Worm (Caenorhabditis elegans) whole organism, dauer: ENCODE results near the gene C25B8.8.

ENCODE experiments used
- unc-62 ChIP-seq: sonication (generic microtip); optimal IDR thresholded peaks from 2 replicates; lab custom pipeline; 2017; ENCODE audit warnings: missing biosample characterization, missing genetic modification reagents, missing genetic modification characterization

The C25B8.8 gene

ce11 chrX:6609717-6610116, at the start of gene C25B8.8:
C25B8.8 (plus strand) TSS chrX:6610017.
- no peak for TF ChIP-seq unc-62 (GFP tag; lab: Kevin White, UChicago)

- no peak for TF ChIP-seq unc-62 (GFP tag; lab: Kevin White, UChicago)
Observed at ce11 chrX:6560495-6560894, 49.3 kb upstream of the C25B8.8 start.

ce11 chrX:6562378-6562856, 47.4 kb upstream of the C25B8.8 start, which contains the start of gene aaim-1:
aaim-1 (minus strand) TSS chrX:6562428.
- no peak for TF ChIP-seq unc-62 (GFP tag; lab: Kevin White, UChicago)

- TF ChIP-seq unc-62 (GFP tag; lab: Kevin White, UChicago) = no peak
Observed at ce11 chrX:6569624-6570023, 40.2 kb upstream of the C25B8.8 start, which contains the start of gene dop-3. dop-3 (minus strand) TSS chrX:6569724.

ce11 chrX:6572987-6573386, 36.8 kb upstream of the C25B8.8 start:
- TF ChIP-seq unc-62 (GFP tag; lab: Kevin White, UChicago) = no peak

ce11 chrX:6575992-6576391, 33.8 kb upstream of the C25B8.8 start:
- TF ChIP-seq unc-62 (GFP tag; lab: Kevin White, UChicago) = no peak

ce11 chrX:6583385-6583784, 26.4 kb upstream of the C25B8.8 start:
- TF ChIP-seq unc-62 (GFP tag; lab: Kevin White, UChicago) = no peak

ce11 chrX:6588495-6588894, 21.3 kb upstream of the C25B8.8 start, which contains the start of gene fbxl-4:
fbxl-4 (plus strand) TSS chrX:6588795.
- no peak for TF ChIP-seq unc-62 (GFP tag; lab: Kevin White, UChicago)

ce11 chrX:6591674-6592073, 18.1 kb upstream of the C25B8.8 start:
- TF ChIP-seq unc-62 (GFP tag; lab: Kevin White, UChicago) = no peak

- TF ChIP-seq unc-62 (GFP tag; lab: Kevin White, UChicago) = no peak
Observed at ce11 chrX:6593178-6593786, 16.5 kb upstream of the C25B8.8 start.

- no peak for TF ChIP-seq unc-62 (GFP tag; lab: Kevin White, UChicago)
Observed at ce11 chrX:6597089-6597488, 12.7 kb upstream of the C25B8.8 start, which contains the start of gene ttr-6. ttr-6 (minus strand) TSS chrX:6597121.

ce11 chrX:6598732-6599131, 11.1 kb upstream of the C25B8.8 start, which contains the start of gene hic-1:
hic-1 (minus strand) TSS chrX:6598832.
- no peak for TF ChIP-seq unc-62 (GFP tag; lab: Kevin White, UChicago)

- no peak for TF ChIP-seq unc-62 (GFP tag; lab: Kevin White, UChicago)
Observed at ce11 chrX:6601967-6602366, 7.8 kb upstream of the C25B8.8 start.

ce11 chrX:6603098-6603497, 6.7 kb upstream of the C25B8.8 start, which contains the start of gene F23G4.1:
F23G4.1 (minus strand) TSS chrX:6603198.
- TF ChIP-seq unc-62 (GFP tag; lab: Kevin White, UChicago) = no peak

- TF ChIP-seq unc-62 (GFP tag; lab: Kevin White, UChicago) = no peak
Observed at ce11 chrX:6606991-6607390, 2.8 kb upstream of the C25B8.8 start, which contains the start of gene cpr-6. cpr-6 (plus strand) TSS chrX:6607207.

- no peak for TF ChIP-seq unc-62 (GFP tag; lab: Kevin White, UChicago)
Observed at ce11 chrX:6607599-6607998, 2.2 kb upstream of the C25B8.8 start.

ce11 chrX:6609251-6609650, 566 bp upstream of the C25B8.8 start:
- TF ChIP-seq unc-62 (GFP tag; lab: Kevin White, UChicago) = no peak
